Fruit fly (Drosophila melanogaster): ENCODE results near the gene CG14770.

CG14770 gene

dm6 chrX:1370104-1370802, 1.2 kb downstream of the CG14770 start, which contains the start of gene ssx (continued):
- no peak for TF ChIP-seq insv (GFP tag; optimal IDR thresholded peaks at IDR 0.05)
- TF ChIP-seq CG15269 (tag; optimal IDR thresholded peaks at IDR 0.05): no peak
- TF ChIP-seq wor (GFP tag; IDR thresholded peaks at IDR 0.05): no peak
- peak; percentile 22 for TF ChIP-seq Hr3 (GFP tag; optimal IDR thresholded peaks at IDR 0.05)
- TF ChIP-seq Dek (tag; optimal IDR thresholded peaks at IDR 0.05): no peak
- TF ChIP-seq ara (GFP tag; IDR thresholded peaks at IDR 0.05): peak; percentile 61; the same call in 1 of the 2 replicates
- peak; percentile 8 for TF ChIP-seq CG18262 (tag; optimal IDR thresholded peaks at IDR 0.05)
- TF ChIP-seq CG1603 (tag; optimal IDR thresholded peaks at IDR 0.05): peak; percentile 56
- TF ChIP-seq CG7556 (GFP tag; optimal IDR thresholded peaks at IDR 0.05): no peak
- no peak for TF ChIP-seq CG14965 (GFP tag; optimal IDR thresholded peaks at IDR 0.05; ENCODE audit: borderline replicate concordance)
- TF ChIP-seq Tbp (GFP tag; optimal IDR thresholded peaks at IDR 0.05): no peak
- no peak for TF ChIP-seq repo (GFP tag; optimal IDR thresholded peaks at IDR 0.05)
- TF ChIP-seq ci (GFP tag; IDR thresholded peaks at IDR 0.05): peak; percentile 69
- no peak for TF ChIP-seq lov (optimal IDR thresholded peaks at IDR 0.05)
- no peak for TF ChIP-seq lov (GFP tag; IDR thresholded peaks at IDR 0.05)
- peak; percentile 44; the same call in 1 of the 2 replicates for TF ChIP-seq Rx (GFP tag; IDR thresholded peaks at IDR 0.05)
- TF ChIP-seq sna (GFP tag; IDR thresholded peaks at IDR 0.05; ENCODE audit: partially characterized antibody): peak; percentile 92
- peak; percentile 60 for TF ChIP-seq YL-1 (GFP tag; optimal IDR thresholded peaks at IDR 0.05)
- peak; percentile 4 for TF ChIP-seq CG10654 (GFP tag; optimal IDR thresholded peaks at IDR 0.05)
- TF ChIP-seq Gug (GFP tag; IDR thresholded peaks at IDR 0.05): 0 out of 4 replicates have a peak, but pooled peaks have one; percentile 23
- TF ChIP-seq org-1 (GFP tag; optimal IDR thresholded peaks at IDR 0.05): no peak
- TF ChIP-seq CG14860 (GFP tag; IDR thresholded peaks at IDR 0.05; ENCODE audit: partially characterized antibody): peak; percentile 92
- peak; percentile 36 for TF ChIP-seq sug (tag; optimal IDR thresholded peaks at IDR 0.05)
- no peak for TF ChIP-seq CG9876 (GFP tag; optimal IDR thresholded peaks at IDR 0.05)
- peak; percentile 31; the same call in 1 of the 2 replicates for TF ChIP-seq Ada2b (GFP tag; IDR thresholded peaks at IDR 0.05)
- no peak for TF ChIP-seq corto (GFP tag; optimal IDR thresholded peaks at IDR 0.05)
- TF ChIP-seq Sry-δ (GFP tag; optimal IDR thresholded peaks at IDR 0.05): peak; percentile 83
- TF ChIP-seq CG14710 (tag; optimal IDR thresholded peaks at IDR 0.05): peak; percentile 28
- TF ChIP-seq CG14050 (GFP tag; IDR thresholded peaks at IDR 0.05): no peak
- peak; percentile 64 for TF ChIP-seq Drgx (GFP tag; IDR thresholded peaks at IDR 0.05)
- no peak for TF ChIP-seq GATAe (GFP tag; conservative IDR thresholded peaks at IDR 0.05)
- TF ChIP-seq caup (GFP tag; optimal IDR thresholded peaks at IDR 0.05; ENCODE audit: severe bottlenecking): no peak
- peak; percentile 39 for TF ChIP-seq grau (tag; optimal IDR thresholded peaks at IDR 0.05)
- no peak for TF ChIP-seq CG2202 (tag; optimal IDR thresholded peaks at IDR 0.05)
- peak; percentile 60; the same call in 1 of the 3 replicates for TF ChIP-seq dysf (GFP tag; IDR thresholded peaks at IDR 0.05)
- no peak for TF ChIP-seq CG1233 (GFP tag; optimal IDR thresholded peaks at IDR 0.05)
- TF ChIP-seq Ets65A (GFP tag): no peak
- TF ChIP-seq CG31441 (GFP tag; IDR thresholded peaks at IDR 0.05): no peak; the same call in 1 of the 2 replicates
- TF ChIP-seq CG18619 (GFP tag; optimal IDR thresholded peaks at IDR 0.05): no peak
- TF ChIP-seq ac (GFP tag; optimal IDR thresholded peaks at IDR 0.05): no peak
- TF ChIP-seq slp2 (GFP tag; optimal IDR thresholded peaks at IDR 0.05): peak; percentile 29
- no peak for TF ChIP-seq Six4 (GFP tag; optimal IDR thresholded peaks at IDR 0.05)
- no peak for TF ChIP-seq peb (GFP tag; IDR thresholded peaks at IDR 0.05)
- TF ChIP-seq unpg (GFP tag; optimal IDR thresholded peaks at IDR 0.05): peak; percentile 56
- TF ChIP-seq Scr (GFP tag; IDR thresholded peaks at IDR 0.05; ENCODE audit: partially characterized antibody): peak; percentile 86
- no peak for TF ChIP-seq HmgD (GFP tag; optimal IDR thresholded peaks at IDR 0.05)
- peak; percentile 70; the same call in 1 of the 3 replicates for TF ChIP-seq zen2 (GFP tag; IDR thresholded peaks at IDR 0.05; ENCODE audit: partially characterized antibody)
- peak; percentile 38 for TF ChIP-seq zfh2 (GFP tag; optimal IDR thresholded peaks at IDR 0.05)
- TF ChIP-seq gfzf (GFP tag; optimal IDR thresholded peaks at IDR 0.05): peak; percentile 50
- no peak for TF ChIP-seq gce (GFP tag; IDR thresholded peaks at IDR 0.05)
